Worm (Caenorhabditis elegans) whole organism, L2 larva: Measurements from ENCODE around the gene srd-43.

Experiments used
- F13H6.1 ChIP-seq: sonication (generic microtip); optimal IDR thresholded peaks from 2 replicates; lab custom pipeline; 2016; ENCODE audit warnings: missing genetic modification characterization, missing compliant biosample characterization
- R02D3.7 ChIP-seq: fragments of 150-350 bp; optimal IDR thresholded peaks from 2 replicates; lab custom pipeline; 2014; ENCODE audit warnings: missing biosample characterization, missing genetic modification characterization
- Y55F3AM.14 ChIP-seq: fragments of 200-800 bp; sonication (Bioruptor generic); optimal IDR thresholded peaks from 2 replicates; lab custom pipeline; 2018; ENCODE audit warnings: mild to moderate bottlenecking, missing genetic modification characterization, missing compliant biosample characterization
- ZK546.5 ChIP-seq: sonication (generic microtip); optimal IDR thresholded peaks from 2 replicates; lab custom pipeline; 2017; ENCODE audit warnings: missing biosample characterization, missing genetic modification characterization
- alr-1 ChIP-seq: fragments of 150-350 bp; optimal IDR thresholded peaks from 2 replicates; lab custom pipeline; 2014; ENCODE audit warnings: missing biosample characterization, missing genetic modification characterization
- ama-1 ChIP-seq: fragments of 150-350 bp; optimal IDR thresholded peaks from 2 replicates; lab custom pipeline; 2018; ENCODE audit warnings: inconsistent platforms
- blmp-1 ChIP-seq: sonication (generic microtip); optimal IDR thresholded peaks from 2 replicates; lab custom pipeline; 2017; ENCODE audit warnings: missing genetic modification characterization, mild to moderate bottlenecking, missing compliant biosample characterization, antibody characterized with exemption, moderate library complexity; ENCODE audit not compliant: insufficient read depth
- ceh-16 ChIP-seq: fragments of 150-350 bp; optimal IDR thresholded peaks from 2 replicates; lab custom pipeline; 2014; ENCODE audit warnings: missing biosample characterization, missing genetic modification characterization
- crh-2 ChIP-seq: sonication (generic microtip); optimal IDR thresholded peaks from 2 replicates; lab custom pipeline; 2017; ENCODE audit warnings: missing biosample characterization, missing genetic modification characterization
- dmd-4 ChIP-seq: sonication (generic microtip); optimal IDR thresholded peaks from 2 replicates; lab custom pipeline; 2017; ENCODE audit warnings: missing biosample characterization, missing genetic modification characterization
- elt-1 ChIP-seq: fragments of 150-350 bp; optimal IDR thresholded peaks from 2 replicates; lab custom pipeline; 2014; ENCODE audit warnings: missing biosample characterization, missing genetic modification characterization
- elt-3 ChIP-seq: sonication (generic microtip); optimal IDR thresholded peaks from 2 replicates; lab custom pipeline; 2017; ENCODE audit warnings: missing biosample characterization, missing genetic modification characterization
- fos-1 ChIP-seq: fragments of 150-350 bp; optimal IDR thresholded peaks from 2 replicates; lab custom pipeline; 2014; ENCODE audit warnings: missing biosample characterization, missing genetic modification characterization
- gmeb-1 ChIP-seq: fragments of 150-350 bp; optimal IDR thresholded peaks from 2 replicates; lab custom pipeline; 2014; ENCODE audit warnings: missing biosample characterization, missing genetic modification characterization
- lin-11 ChIP-seq: fragments of 150-350 bp; sonication (generic microtip); optimal IDR thresholded peaks from 2 replicates; lab custom pipeline; 2014; ENCODE audit warnings: missing biosample characterization, missing genetic modification characterization, inconsistent platforms, mixed read lengths
- lin-13 ChIP-seq: fragments of 150-350 bp; optimal IDR thresholded peaks from 2 replicates; lab custom pipeline; 2014; ENCODE audit warnings: missing biosample characterization, missing genetic modification reagents, missing genetic modification characterization
- lin-39 ChIP-seq: fragments of 150-350 bp; optimal IDR thresholded peaks from 2 replicates; lab custom pipeline; 2014; ENCODE audit warnings: missing biosample characterization, missing genetic modification reagents, missing genetic modification characterization
- lsy-2 ChIP-seq, 2 experiments: fragments of 150-350 bp in 1 of 2; sonication (generic microtip) in 1 of 2; optimal IDR thresholded peaks; 2 replicates each; lab custom pipeline; 2014 to 2017; ENCODE audit warnings: missing biosample characterization in 2 of 2, missing genetic modification characterization in 2 of 2
- mbf-1 ChIP-seq: sonication (generic microtip); optimal IDR thresholded peaks from 2 replicates; lab custom pipeline; 2017; ENCODE audit warnings: missing biosample characterization, missing genetic modification characterization
- mdl-1 ChIP-seq, 2 experiments: fragments of 150-350 bp in 1 of 2; sonication (generic microtip) in 1 of 2; optimal IDR thresholded peaks; 2 replicates each; lab custom pipeline; 2017; ENCODE audit warnings: missing biosample characterization in 2 of 2, missing genetic modification characterization in 2 of 2
- nhr-10 ChIP-seq: sonication (generic microtip); optimal IDR thresholded peaks from 2 replicates; lab custom pipeline; 2017; ENCODE audit warnings: missing biosample characterization, missing genetic modification characterization
- nhr-11 ChIP-seq: fragments of 150-350 bp; optimal IDR thresholded peaks from 2 replicates; lab custom pipeline; 2014; ENCODE audit warnings: missing biosample characterization, missing genetic modification characterization
- nhr-12 ChIP-seq: fragments of 150-350 bp; optimal IDR thresholded peaks from 2 replicates; lab custom pipeline; 2014; ENCODE audit warnings: missing biosample characterization, missing genetic modification characterization
- nhr-129 ChIP-seq: fragments of 150-350 bp; optimal IDR thresholded peaks from 2 replicates; lab custom pipeline; 2014; ENCODE audit warnings: missing biosample characterization, missing genetic modification characterization
- nhr-25 ChIP-seq: fragments of 150-350 bp; sonication (generic microtip); optimal IDR thresholded peaks from 3 replicates; lab custom pipeline; 2014; ENCODE audit warnings: missing biosample characterization, missing genetic modification characterization
- nhr-6 ChIP-seq: fragments of 150-350 bp; optimal IDR thresholded peaks from 2 replicates; lab custom pipeline; 2014; ENCODE audit warnings: missing biosample characterization, missing genetic modification characterization
- nhr-77 ChIP-seq: fragments of 150-350 bp; optimal IDR thresholded peaks from 2 replicates; lab custom pipeline; 2014; ENCODE audit warnings: missing biosample characterization, missing genetic modification characterization
- sem-4 ChIP-seq: fragments of 150-350 bp; optimal IDR thresholded peaks from 2 replicates; lab custom pipeline; 2014; ENCODE audit warnings: missing biosample characterization, missing genetic modification reagents, missing genetic modification characterization
- skn-1 ChIP-seq: sonication (generic microtip); optimal IDR thresholded peaks from 2 replicates; lab custom pipeline; 2017; ENCODE audit warnings: missing biosample characterization, missing genetic modification characterization
- sma-3 ChIP-seq: sonication (generic microtip); optimal IDR thresholded peaks from 2 replicates; lab custom pipeline; 2016; ENCODE audit warnings: missing genetic modification reagents, missing genetic modification characterization, missing compliant biosample characterization
- sma-9 ChIP-seq, 2 experiments: fragments of 150-350 bp in 1 of 2; sonication (generic microtip) in 1 of 2; optimal IDR thresholded peaks; 2 replicates each; lab custom pipeline; 2014 to 2016; ENCODE audit warnings: missing genetic modification characterization in 2 of 2, mild to moderate bottlenecking in 1 of 2, missing biosample characterization in 1 of 2, missing compliant biosample characterization in 1 of 2, missing genetic modification reagents in 1 of 2, moderate library complexity in 1 of 2
- snpc-4 ChIP-seq: fragments of 150-350 bp; optimal IDR thresholded peaks from 2 replicates; lab custom pipeline; 2014; ENCODE audit warnings: missing biosample characterization, missing genetic modification characterization
- unc-39 ChIP-seq: fragments of 150-350 bp; optimal IDR thresholded peaks from 2 replicates; lab custom pipeline; 2014; ENCODE audit warnings: missing biosample characterization, missing genetic modification characterization
- unc-55 ChIP-seq: fragments of 150-350 bp; sonication (generic microtip); optimal IDR thresholded peaks from 3 replicates; lab custom pipeline; 2014; ENCODE audit warnings: missing biosample characterization, missing genetic modification reagents, missing genetic modification characterization
- unc-62 ChIP-seq: fragments of 150-350 bp; optimal IDR thresholded peaks from 2 replicates; lab custom pipeline; 2014; ENCODE audit warnings: missing biosample characterization, missing genetic modification reagents, missing genetic modification characterization
- ztf-1 ChIP-seq: fragments of 200-800 bp; sonication (Bioruptor generic); conservative IDR thresholded peaks from 2 replicates; pipeline ENCODE4 v1.3.6; 2022; ENCODE audit warnings: missing genetic modification characterization, missing compliant biosample characterization
- ztf-11 ChIP-seq: sonication (generic microtip); optimal IDR thresholded peaks from 2 replicates; lab custom pipeline; 2017; ENCODE audit warnings: missing biosample characterization, missing genetic modification characterization
- ztf-4 ChIP-seq: fragments of 150-350 bp; optimal IDR thresholded peaks from 2 replicates; lab custom pipeline; 2014; ENCODE audit warnings: missing biosample characterization, missing genetic modification characterization

The srd-43 gene

ce11 chrX:13310763-13311162, 5.1 kb upstream of the srd-43 start:
- peak; percentile 11 for TF ChIP-seq sma-3 (GFP tag; lab: Kevin White, UChicago)
- TF ChIP-seq nhr-129 = peak; percentile 14
- TF ChIP-seq nhr-77 (tag; lab: Kevin White, UChicago) = no peak
- TF ChIP-seq snpc-4 (tag; lab: Kevin White, UChicago) = no peak
- no peak for TF ChIP-seq nhr-25
- TF ChIP-seq lsy-2 (tag; optimal IDR thresholded peaks at IDR 0.05; lab: Kevin White, UChicago) = peak in 1 of 2 experiments; percentile 1
- no peak for TF ChIP-seq ztf-4
- TF ChIP-seq crh-2 (tag; lab: Kevin White, UChicago) = peak; percentile 83
- no peak for TF ChIP-seq lin-11 (tag; lab: Kevin White, UChicago)
- no peak for TF ChIP-seq mbf-1
- TF ChIP-seq alr-1 = no peak
- TF ChIP-seq nhr-11 (tag; lab: Kevin White, UChicago) = no peak
- no peak for TF ChIP-seq skn-1 (tag; lab: Kevin White, UChicago)
- TF ChIP-seq dmd-4 (tag; lab: Kevin White, UChicago) = no peak
- TF ChIP-seq fos-1 (tag; lab: Kevin White, UChicago) = peak; percentile 96
- TF ChIP-seq lin-13 (GFP tag; lab: Kevin White, UChicago) = no peak
- TF ChIP-seq unc-39 = no peak
- no peak for TF ChIP-seq unc-55 (GFP tag; lab: Kevin White, UChicago)
- TF ChIP-seq F13H6.1 = peak; percentile 21
- no peak for TF ChIP-seq sem-4 (tag; lab: Kevin White, UChicago)
- TF ChIP-seq ztf-1 (GFP tag; lab: Robert Waterston, UW) = no peak
- TF ChIP-seq nhr-12 (tag; lab: Kevin White, UChicago) = no peak
- TF ChIP-seq ztf-11 (tag; lab: Kevin White, UChicago) = no peak
- no peak for TF ChIP-seq ZK546.5 (tag; lab: Kevin White, UChicago)
- TF ChIP-seq R02D3.7 (tag; lab: Kevin White, UChicago) = no peak
- peak; percentile 53 for TF ChIP-seq gmeb-1 (tag; lab: Kevin White, UChicago)
- TF ChIP-seq sma-9 (GFP tag; optimal IDR thresholded peaks at IDR 0.05; lab: Kevin White, UChicago) = peak; percentile 73
- no peak for TF ChIP-seq sma-9 (tag; optimal IDR thresholded peaks at IDR 0.05; lab: Kevin White, UChicago)
- TF ChIP-seq lin-39 (tag; lab: Kevin White, UChicago) = no peak
- no peak for TF ChIP-seq mdl-1 (tag; optimal IDR thresholded peaks at IDR 0.05; lab: Kevin White, UChicago)
- TF ChIP-seq unc-62 (GFP tag; lab: Kevin White, UChicago) = no peak
- TF ChIP-seq nhr-10 (tag; lab: Kevin White, UChicago) = no peak

DNA sequence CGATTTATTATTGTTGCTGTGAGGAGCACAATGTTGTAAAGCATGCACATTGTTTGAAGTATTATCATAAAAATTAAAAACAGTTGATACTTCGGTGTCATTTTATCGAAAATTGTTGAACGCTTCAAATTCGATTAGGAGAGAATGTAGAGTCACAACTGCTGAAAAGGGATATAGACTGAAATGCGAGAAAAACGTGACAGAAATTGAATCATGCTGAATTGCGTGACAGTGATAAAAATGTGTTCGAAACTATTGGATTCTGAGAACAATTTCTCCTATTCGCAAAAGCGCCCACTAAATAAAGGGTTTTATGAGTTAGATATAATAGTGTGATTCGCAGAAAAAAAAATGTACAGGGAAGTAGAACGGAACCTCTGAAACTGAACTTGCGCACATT, 3.1 kb upstream of the srd-43 start, which contains the start of gene srxa-8:
srxa-8 (minus strand) TSS at position 101 of the 400 bp plus-strand sequence.
- TF ChIP-seq nhr-6 (tag; lab: Kevin White, UChicago) (no peak), F13H6.1 (no peak), unc-62 (GFP tag; lab: Kevin White, UChicago) (no peak), sem-4 (tag; lab: Kevin White, UChicago) (no peak), nhr-25 (no peak), ztf-1 (GFP tag; lab: Robert Waterston, UW) (no peak), Y55F3AM.14 (GFP tag; lab: Kevin White, UChicago) (no peak), ztf-4 (no peak), blmp-1 (no peak), skn-1 (tag; lab: Kevin White, UChicago) (no peak), elt-1 (no peak), alr-1 (no peak), nhr-11 (tag; lab: Kevin White, UChicago) (no peak), elt-3 (tag; lab: Kevin White, UChicago) (no peak), ama-1 (lab: Kevin White, UChicago) (no peak), nhr-129 (no peak), ceh-16 (tag; lab: Kevin White, UChicago) (no peak), lsy-2 (tag; optimal IDR thresholded peaks at IDR 0.05; lab: Kevin White, UChicago) (no peak), unc-39 (no peak), ZK546.5 (tag; lab: Kevin White, UChicago) (no peak)

DNA sequence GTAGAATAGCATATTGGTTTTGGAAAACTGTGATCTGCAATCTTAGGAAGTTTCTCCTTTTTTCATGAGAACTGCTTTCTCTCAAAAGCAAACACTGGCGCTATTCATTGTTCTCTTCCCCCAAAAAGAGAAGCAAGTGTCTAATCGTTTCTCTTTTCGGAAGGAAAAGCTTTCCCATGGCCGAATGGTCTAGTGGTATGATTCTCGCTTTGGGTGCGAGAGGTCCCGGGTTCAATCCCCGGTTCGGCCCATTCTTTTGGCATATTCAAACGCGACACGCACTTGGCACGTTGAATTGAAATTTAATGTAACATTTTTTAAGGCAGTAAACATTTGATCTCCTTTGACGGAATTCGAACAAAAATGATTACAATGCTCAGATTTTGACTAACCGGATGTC, 2.2 kb upstream of the srd-43 start:
- no peak for TF ChIP-seq sma-3 (GFP tag; lab: Kevin White, UChicago)
- TF ChIP-seq crh-2 (tag; lab: Kevin White, UChicago) = no peak
- no peak for TF ChIP-seq Y55F3AM.14 (GFP tag; lab: Kevin White, UChicago)
- peak; percentile 14 for TF ChIP-seq unc-55 (GFP tag; lab: Kevin White, UChicago)
- TF ChIP-seq, all 48 proteins: peak for 1
